Worm (Caenorhabditis elegans) whole organism, L3 larva: ENCODE results near the gene mrg-1.

Source experiments
- R02D3.7 ChIP-seq: fragments of 150-350 bp; optimal IDR thresholded peaks from 2 replicates; lab custom pipeline; 2014; ENCODE audit warnings: missing biosample characterization, missing genetic modification characterization
- ZK546.5 ChIP-seq: sonication (generic microtip); optimal IDR thresholded peaks from 2 replicates; lab custom pipeline; 2017; ENCODE audit warnings: missing biosample characterization, missing genetic modification characterization
- aly-2 ChIP-seq: fragments of 150-350 bp; optimal IDR thresholded peaks from 2 replicates; lab custom pipeline; 2014; ENCODE audit warnings: missing biosample characterization, missing genetic modification characterization
- ama-1 ChIP-seq: fragments of 150-350 bp; optimal IDR thresholded peaks from 2 replicates; lab custom pipeline; 2018
- ceh-16 ChIP-seq: sonication (generic microtip); optimal IDR thresholded peaks from 2 replicates; lab custom pipeline; 2017; ENCODE audit warnings: missing biosample characterization, missing genetic modification characterization
- ceh-28 ChIP-seq: fragments of 150-350 bp; optimal IDR thresholded peaks from 2 replicates; lab custom pipeline; 2014; ENCODE audit warnings: missing biosample characterization, missing genetic modification reagents, missing genetic modification characterization
- ceh-82 ChIP-seq: fragments of 150-350 bp; optimal IDR thresholded peaks from 2 replicates; lab custom pipeline; 2014; ENCODE audit warnings: missing biosample characterization, missing genetic modification characterization
- ceh-9 ChIP-seq: sonication (generic microtip); optimal IDR thresholded peaks from 2 replicates; lab custom pipeline; 2018; ENCODE audit warnings: missing biosample characterization, missing genetic modification characterization
- egl-27 ChIP-seq: sonication (generic microtip); optimal IDR thresholded peaks from 4 replicates; lab custom pipeline; 2017; ENCODE audit warnings: missing biosample characterization, missing genetic modification reagents, missing genetic modification characterization
- egl-5 ChIP-seq: fragments of 150-350 bp; optimal IDR thresholded peaks from 2 replicates; lab custom pipeline; 2017; ENCODE audit warnings: missing biosample characterization, missing genetic modification reagents, missing genetic modification characterization, inconsistent platforms
- elt-1 ChIP-seq: fragments of 150-350 bp; optimal IDR thresholded peaks from 2 replicates; lab custom pipeline; 2014; ENCODE audit warnings: missing biosample characterization, missing genetic modification characterization
- elt-2 ChIP-seq: sonication (generic microtip); optimal IDR thresholded peaks from 2 replicates; lab custom pipeline; 2016; ENCODE audit warnings: missing genetic modification reagents, mild to moderate bottlenecking, missing genetic modification characterization, missing compliant biosample characterization
- elt-3 ChIP-seq, 3 experiments: fragments of 150-350 bp in 1 of 3; sonication (generic microtip) in 2 of 3; optimal IDR thresholded peaks; 2 replicates in 2 of 3; 4 replicates in 1 of 3; lab custom pipeline; 2014 to 2017; ENCODE audit warnings: missing biosample characterization in 3 of 3, missing genetic modification characterization in 3 of 3
- eor-1 ChIP-seq, 2 experiments: fragments of 150-350 bp; optimal IDR thresholded peaks; 2 replicates each; lab custom pipeline; 2014 to 2018; ENCODE audit warnings: missing biosample characterization in 2 of 2, missing genetic modification characterization in 2 of 2
- fkh-10 ChIP-seq: sonication (generic microtip); optimal IDR thresholded peaks from 2 replicates; lab custom pipeline; 2017; ENCODE audit warnings: missing biosample characterization, missing genetic modification reagents, missing genetic modification characterization
- fkh-2 ChIP-seq: fragments of 150-350 bp; optimal IDR thresholded peaks from 2 replicates; lab custom pipeline; 2014; ENCODE audit warnings: missing biosample characterization, missing genetic modification reagents, missing genetic modification characterization
- fos-1 ChIP-seq: fragments of 150-350 bp; optimal IDR thresholded peaks from 2 replicates; lab custom pipeline; 2014; ENCODE audit warnings: missing biosample characterization, missing genetic modification characterization
- hmg-11 ChIP-seq: sonication (generic microtip); optimal IDR thresholded peaks from 2 replicates; lab custom pipeline; 2016; ENCODE audit warnings: missing genetic modification characterization, missing compliant biosample characterization
- jun-1 ChIP-seq: fragments of 150-350 bp; optimal IDR thresholded peaks from 2 replicates; lab custom pipeline; 2014; ENCODE audit warnings: missing biosample characterization, missing genetic modification reagents, missing genetic modification characterization
- lin-15B ChIP-seq: fragments of 150-350 bp; optimal IDR thresholded peaks from 2 replicates; lab custom pipeline; 2014; ENCODE audit warnings: missing biosample characterization, missing genetic modification characterization
- lin-39 ChIP-seq: fragments of 150-350 bp; optimal IDR thresholded peaks from 2 replicates; lab custom pipeline; 2018; ENCODE audit warnings: missing biosample characterization, missing genetic modification reagents, missing genetic modification characterization
- lsy-12 ChIP-seq: sonication (generic microtip); optimal IDR thresholded peaks from 2 replicates; lab custom pipeline; 2016; ENCODE audit warnings: mild to moderate bottlenecking, missing genetic modification characterization, missing compliant biosample characterization
- mdl-1 ChIP-seq: fragments of 150-350 bp; optimal IDR thresholded peaks from 2 replicates; lab custom pipeline; 2014; ENCODE audit warnings: missing biosample characterization, missing genetic modification characterization
- nfya-1 ChIP-seq: sonication (generic microtip); optimal IDR thresholded peaks from 2 replicates; lab custom pipeline; 2017; ENCODE audit warnings: missing genetic modification characterization, mild to moderate bottlenecking, missing compliant biosample characterization, antibody characterized with exemption, moderate library complexity; ENCODE audit not compliant: insufficient read depth
- nhr-11 ChIP-seq: fragments of 150-350 bp; optimal IDR thresholded peaks from 2 replicates; lab custom pipeline; 2014; ENCODE audit warnings: missing biosample characterization, missing genetic modification characterization
- nhr-12 ChIP-seq: fragments of 150-350 bp; optimal IDR thresholded peaks from 2 replicates; lab custom pipeline; 2014; ENCODE audit warnings: missing biosample characterization, missing genetic modification characterization
- nhr-23 ChIP-seq: fragments of 150-350 bp; optimal IDR thresholded peaks from 2 replicates; lab custom pipeline; 2014; ENCODE audit warnings: missing biosample characterization, missing genetic modification reagents, missing genetic modification characterization
- nhr-237 ChIP-seq: fragments of 150-350 bp; optimal IDR thresholded peaks from 2 replicates; lab custom pipeline; 2014; ENCODE audit warnings: missing biosample characterization, missing genetic modification characterization
- nhr-25 ChIP-seq: sonication (generic microtip); optimal IDR thresholded peaks from 2 replicates; lab custom pipeline; 2017; ENCODE audit warnings: missing biosample characterization, missing genetic modification characterization
- nhr-28 ChIP-seq: fragments of 150-350 bp; optimal IDR thresholded peaks from 2 replicates; lab custom pipeline; 2014; ENCODE audit warnings: missing biosample characterization, missing genetic modification characterization
- nhr-43 ChIP-seq: sonication (generic microtip); optimal IDR thresholded peaks from 2 replicates; lab custom pipeline; 2016; ENCODE audit warnings: mild to moderate bottlenecking, missing genetic modification characterization, missing compliant biosample characterization; ENCODE audit not compliant: poor library complexity, severe bottlenecking
- nhr-67 ChIP-seq: fragments of 150-350 bp; optimal IDR thresholded peaks from 2 replicates; lab custom pipeline; 2014; ENCODE audit warnings: missing biosample characterization, missing genetic modification characterization
- nhr-76 ChIP-seq: fragments of 150-350 bp; sonication (generic microtip); optimal IDR thresholded peaks from 5 replicates; lab custom pipeline; 2014; ENCODE audit warnings: missing biosample characterization, missing genetic modification characterization
- nhr-77 ChIP-seq: fragments of 150-350 bp; optimal IDR thresholded peaks from 2 replicates; lab custom pipeline; 2014; ENCODE audit warnings: missing biosample characterization, missing genetic modification characterization
- pha-4 ChIP-seq: fragments of 150-350 bp; optimal IDR thresholded peaks from 2 replicates; lab custom pipeline; 2014; ENCODE audit warnings: missing biosample characterization, missing genetic modification reagents, missing genetic modification characterization
- pqm-1 ChIP-seq: fragments of 150-350 bp; optimal IDR thresholded peaks from 2 replicates; lab custom pipeline; 2017; ENCODE audit warnings: missing biosample characterization, missing genetic modification characterization, inconsistent platforms
- sea-2 ChIP-seq: fragments of 150-350 bp; sonication (generic microtip); optimal IDR thresholded peaks from 4 replicates; lab custom pipeline; 2014; ENCODE audit warnings: missing biosample characterization, missing genetic modification reagents, missing genetic modification characterization
- skn-1 ChIP-seq: fragments of 150-350 bp; optimal IDR thresholded peaks from 2 replicates; lab custom pipeline; 2014; ENCODE audit warnings: missing biosample characterization, missing genetic modification characterization
- snpc-4 ChIP-seq: fragments of 150-350 bp; optimal IDR thresholded peaks from 2 replicates; lab custom pipeline; 2014; ENCODE audit warnings: missing biosample characterization, missing genetic modification characterization
- tbx-2 ChIP-seq: sonication (generic microtip); optimal IDR thresholded peaks from 2 replicates; lab custom pipeline; 2016; ENCODE audit warnings: mild to moderate bottlenecking, missing genetic modification characterization, missing compliant biosample characterization
- unc-39 ChIP-seq: sonication (generic microtip); optimal IDR thresholded peaks from 4 replicates; lab custom pipeline; 2017; ENCODE audit warnings: missing biosample characterization, missing genetic modification characterization
- unc-62 ChIP-seq: fragments of 150-350 bp; sonication (generic microtip); optimal IDR thresholded peaks from 4 replicates; lab custom pipeline; 2014; ENCODE audit warnings: missing biosample characterization, missing genetic modification reagents, missing genetic modification characterization
- zag-1 ChIP-seq: fragments of 150-350 bp; optimal IDR thresholded peaks from 2 replicates; lab custom pipeline; 2014; ENCODE audit warnings: missing biosample characterization, missing genetic modification characterization
- ztf-11 ChIP-seq: fragments of 150-350 bp; optimal IDR thresholded peaks from 2 replicates; lab custom pipeline; 2014; ENCODE audit warnings: missing biosample characterization, missing genetic modification characterization
- ztf-4 ChIP-seq: fragments of 150-350 bp; optimal IDR thresholded peaks from 2 replicates; lab custom pipeline; 2014; ENCODE audit warnings: missing biosample characterization, missing genetic modification characterization

The mrg-1 gene

ce11 chrIII:12847623-12848022, 26.8 kb downstream of the mrg-1 start:
- TF ChIP-seq fos-1 (tag; lab: Kevin White, UChicago), result peak; percentile 29
- TF ChIP-seq mdl-1 (tag; lab: Kevin White, UChicago), result no peak
- TF ChIP-seq elt-3 (tag; optimal IDR thresholded peaks at IDR 0.05; lab: Kevin White, UChicago), result peak in 1 of 3 experiments; percentile 78
- TF ChIP-seq eor-1 (tag; optimal IDR thresholded peaks at IDR 0.05; lab: Kevin White, UChicago), result no peak
- peak; percentile 25 for TF ChIP-seq elt-1 (tag; lab: Kevin White, UChicago)
- TF ChIP-seq nhr-25, result peak; percentile 38
- peak; percentile 4 for TF ChIP-seq elt-2 (tag; lab: Kevin White, UChicago)
- no peak for TF ChIP-seq zag-1
- TF ChIP-seq ceh-82, result no peak
- TF ChIP-seq lsy-12 (tag; lab: Kevin White, UChicago), result no peak
- peak; percentile 43 for TF ChIP-seq pqm-1 (tag; lab: Kevin White, UChicago)
- peak; percentile 48 for TF ChIP-seq lin-15B (tag; lab: Kevin White, UChicago)

ce11 chrIII:12842858-12843257, 31.6 kb downstream of the mrg-1 start:
- no peak for TF ChIP-seq nhr-28 (tag; lab: Kevin White, UChicago)
- TF ChIP-seq elt-1 (tag; lab: Kevin White, UChicago), result no peak
- TF ChIP-seq nhr-237 (tag; lab: Kevin White, UChicago), result no peak
- TF ChIP-seq hmg-11 (tag; lab: Kevin White, UChicago), result peak; percentile 8
- TF ChIP-seq fkh-2 (tag; lab: Kevin White, UChicago), result no peak
- TF ChIP-seq R02D3.7 (tag; lab: Kevin White, UChicago), result no peak
- TF ChIP-seq jun-1, result no peak
- TF ChIP-seq tbx-2 (tag; lab: Kevin White, UChicago), result no peak
- TF ChIP-seq nhr-43 (tag; lab: Kevin White, UChicago), result peak; percentile 23
- TF ChIP-seq ceh-28 (tag; lab: Kevin White, UChicago), result no peak
- no peak for TF ChIP-seq nhr-11 (tag; lab: Kevin White, UChicago)
- TF ChIP-seq nhr-77 (tag; lab: Kevin White, UChicago), result no peak
- no peak for TF ChIP-seq nhr-12
- TF ChIP-seq nhr-76 (tag; lab: Kevin White, UChicago), result no peak
- TF ChIP-seq nhr-25, result no peak
- TF ChIP-seq ceh-9, result no peak
- no peak for TF ChIP-seq skn-1
- peak; percentile 40 for TF ChIP-seq nfya-1 (tag; lab: Kevin White, UChicago)
- TF ChIP-seq fos-1 (tag; lab: Kevin White, UChicago), result no peak
- TF ChIP-seq elt-2 (tag; lab: Kevin White, UChicago), result no peak
- TF ChIP-seq lsy-12 (tag; lab: Kevin White, UChicago), result no peak
- TF ChIP-seq aly-2 (tag; lab: Kevin White, UChicago), result no peak
- TF ChIP-seq mdl-1 (tag; lab: Kevin White, UChicago), result no peak
- no peak for TF ChIP-seq fkh-10 (GFP tag; lab: Kevin White, UChicago)
- no peak for TF ChIP-seq ztf-11 (tag; lab: Kevin White, UChicago)
- TF ChIP-seq nhr-67 (tag; lab: Kevin White, UChicago), result no peak

ce11 chrIII:12841328-12841727, 33.1 kb downstream of the mrg-1 start:
- TF ChIP-seq ceh-9 (no peak), ceh-82 (peak; percentile 10), nhr-67 (tag; lab: Kevin White, UChicago) (no peak), elt-1 (tag; lab: Kevin White, UChicago) (no peak), skn-1 (peak; percentile 26), mdl-1 (tag; lab: Kevin White, UChicago) (peak; percentile 74), nhr-23 (tag; lab: Kevin White, UChicago) (peak; percentile 93), zag-1 (no peak), egl-27 (peak; percentile 14), lsy-12 (tag; lab: Kevin White, UChicago) (peak; percentile 4), nhr-25 (peak; percentile 60), jun-1 (peak; percentile 75), pqm-1 (tag; lab: Kevin White, UChicago) (peak; percentile 93), unc-39 (tag; lab: Kevin White, UChicago) (no peak), ztf-11 (tag; lab: Kevin White, UChicago) (no peak), sea-2 (GFP tag; lab: Kevin White, UChicago) (no peak), fkh-2 (tag; lab: Kevin White, UChicago) (no peak), ZK546.5 (no peak), nfya-1 (tag; lab: Kevin White, UChicago) (peak; percentile 91), nhr-28 (tag; lab: Kevin White, UChicago) (no peak), ztf-4 (tag; lab: Kevin White, UChicago) (no peak), elt-3 (tag; optimal IDR thresholded peaks at IDR 0.05; lab: Kevin White, UChicago) (peak in 1 of 3 experiments; percentile 9), aly-2 (tag; lab: Kevin White, UChicago) (no peak), nhr-237 (tag; lab: Kevin White, UChicago) (no peak), pha-4 (peak; percentile 57), lin-15B (tag; lab: Kevin White, UChicago) (peak; percentile 69), nhr-12 (no peak), fkh-10 (GFP tag; lab: Kevin White, UChicago) (peak; percentile 18), ama-1 (lab: Kevin White, UChicago) (no peak), egl-5 (tag; lab: Kevin White, UChicago) (no peak), lin-39 (tag; lab: Kevin White, UChicago) (no peak), snpc-4 (peak; percentile 54), ceh-16 (tag; lab: Kevin White, UChicago) (no peak), nhr-43 (tag; lab: Kevin White, UChicago) (peak; percentile 90), eor-1 (tag; optimal IDR thresholded peaks at IDR 0.05; lab: Kevin White, UChicago) (no peak), nhr-77 (tag; lab: Kevin White, UChicago) (peak; percentile 17), R02D3.7 (tag; lab: Kevin White, UChicago) (peak; percentile 60), unc-62 (GFP tag; lab: Kevin White, UChicago) (peak; percentile 41), nhr-11 (tag; lab: Kevin White, UChicago) (no peak)
